Fruit fly (Drosophila melanogaster) whole organism, embryonic: ENCODE results near the gene bin.
A peak's percentile ranks its signal among the peaks of the same experiment; 100 is the strongest.

Experiments
- Asciz ChIP-seq: fragments of 200-800 bp; sonication (Bioruptor generic); optimal IDR thresholded peaks from 2 replicates; lab custom pipeline; 2017; ENCODE audit warnings: missing biosample characterization, mild to moderate bottlenecking, missing genetic modification characterization, missing genetic modification reagents
- Atf3 ChIP-seq: fragments of 200-800 bp; sonication (Bioruptor generic); optimal IDR thresholded peaks from 3 replicates; lab custom pipeline; 2016; ENCODE audit warnings: missing biosample characterization, missing genetic modification characterization
- Atf6 ChIP-seq: fragments of 200-800 bp; sonication (Bioruptor generic); IDR thresholded peaks from 2 replicates; pipeline ENCODE4 v1.3.6; 2022; ENCODE audit warnings: missing biosample characterization, missing genetic modification characterization
- Bteb2 ChIP-seq: fragments of 200-800 bp; sonication (Bioruptor generic); optimal IDR thresholded peaks from 2 replicates; lab custom pipeline; 2016; ENCODE audit warnings: missing biosample characterization, missing genetic modification characterization
- CG11093 ChIP-seq: fragments of 200-800 bp; sonication (Bioruptor generic); IDR thresholded peaks from 3 replicates; pipeline ENCODE4 v1.3.6; 2022; ENCODE audit warnings: missing biosample characterization, missing genetic modification characterization
- CG12942 ChIP-seq: fragments of 200-800 bp; sonication (Bioruptor generic); optimal IDR thresholded peaks from 3 replicates; lab custom pipeline; 2016; ENCODE audit warnings: missing biosample characterization, missing genetic modification characterization
- CG14710 ChIP-seq: fragments of 200-800 bp; sonication (Bioruptor generic); optimal IDR thresholded peaks from 3 replicates; lab custom pipeline; 2019; ENCODE audit warnings: missing biosample characterization, mild to moderate bottlenecking, missing genetic modification characterization, moderate library complexity
- CG16813 ChIP-seq: fragments of 200-800 bp; sonication (Bioruptor generic); IDR thresholded peaks from 3 replicates; pipeline ENCODE4 v1.3.6; 2022; ENCODE audit warnings: missing biosample characterization, missing genetic modification characterization; ENCODE audit not compliant: partially characterized antibody
- CG17328 ChIP-seq: fragments of 200-800 bp; sonication (Bioruptor generic); IDR thresholded peaks from 2 replicates; pipeline ENCODE4 v1.3.6; 2022; ENCODE audit warnings: missing biosample characterization, missing genetic modification characterization
- CG18262 ChIP-seq: fragments of 200-800 bp; optimal IDR thresholded peaks from 3 replicates; lab custom pipeline; 2019; ENCODE audit warnings: missing biosample characterization, mild to moderate bottlenecking, missing genetic modification characterization, moderate library complexity
- CG30431 ChIP-seq: fragments of 200-800 bp; sonication (Bioruptor generic); optimal IDR thresholded peaks from 2 replicates; lab custom pipeline; 2017; ENCODE audit warnings: missing biosample characterization, missing genetic modification characterization
- CG32772 ChIP-seq: fragments of 200-800 bp; sonication (Bioruptor generic); IDR thresholded peaks from 2 replicates; pipeline ENCODE4 v1.3.6; 2022; ENCODE audit warnings: missing biosample characterization, missing genetic modification characterization
- CG34224 ChIP-seq: fragments of 200-800 bp; sonication (Bioruptor generic); IDR thresholded peaks from 3 replicates; pipeline ENCODE4 v1.3.6; 2022; ENCODE audit warnings: missing biosample characterization, missing genetic modification characterization; ENCODE audit not compliant: partially characterized antibody
- CG3838 ChIP-seq: fragments of 200-800 bp; sonication (Bioruptor generic); optimal IDR thresholded peaks from 3 replicates; lab custom pipeline; 2016; ENCODE audit warnings: missing biosample characterization, missing genetic modification characterization
- CG4404 ChIP-seq: fragments of 200-800 bp; sonication (Bioruptor generic); IDR thresholded peaks from 2 replicates; pipeline ENCODE4 v1.3.6; 2022; ENCODE audit warnings: missing biosample characterization, missing genetic modification characterization
- CG5180 ChIP-seq: fragments of 200-800 bp; sonication (Bioruptor generic); optimal IDR thresholded peaks from 3 replicates; lab custom pipeline; 2017; ENCODE audit warnings: missing biosample characterization, missing genetic modification characterization, mild to moderate bottlenecking, moderate library complexity, missing genetic modification reagents
- CG7372 ChIP-seq: fragments of 200-800 bp; sonication (Bioruptor generic); IDR thresholded peaks from 2 replicates; pipeline ENCODE4 v1.3.6; 2022; ENCODE audit warnings: missing biosample characterization, missing genetic modification characterization
- Dbx ChIP-seq: fragments of 200-800 bp; sonication (Bioruptor generic); IDR thresholded peaks from 3 replicates; pipeline ENCODE4 v1.3.6; 2022; ENCODE audit warnings: missing biosample characterization, missing genetic modification characterization
- Deaf1 ChIP-seq: fragments of 200-800 bp; optimal IDR thresholded peaks from 3 replicates; lab custom pipeline; 2019; ENCODE audit warnings: missing biosample characterization, mild to moderate bottlenecking, missing genetic modification characterization, moderate library complexity
- Dfd ChIP-seq, 2 experiments: fragments of >200 bp; optimal IDR thresholded peaks; 2 replicates each; lab custom pipeline; 2017; ENCODE audit warnings: missing biosample characterization in 2 of 2, missing genetic modification characterization in 2 of 2
- Dip3 ChIP-seq: fragments of 200-800 bp; sonication (Bioruptor generic); optimal IDR thresholded peaks from 3 replicates; lab custom pipeline; 2016; ENCODE audit warnings: missing biosample characterization, missing genetic modification characterization
- Dp ChIP-seq: fragments of 200-800 bp; sonication (Bioruptor generic); optimal IDR thresholded peaks from 2 replicates; lab custom pipeline; 2018; ENCODE audit warnings: missing biosample characterization, mild to moderate bottlenecking, missing genetic modification characterization, moderate library complexity
- Ets65A ChIP-seq: fragments of 200-800 bp; sonication (Bioruptor generic); peaks from one replicate; lab custom pipeline; 2016; ENCODE audit warnings: missing biosample characterization, missing genetic modification characterization
- Fer2 ChIP-seq: fragments of 200-800 bp; sonication (Bioruptor generic); optimal IDR thresholded peaks from 2 replicates; lab custom pipeline; 2018; ENCODE audit warnings: missing biosample characterization, mild to moderate bottlenecking, missing genetic modification characterization, moderate library complexity
- Fer3 ChIP-seq: fragments of 200-800 bp; sonication (Bioruptor generic); optimal IDR thresholded peaks from 2 replicates; lab custom pipeline; 2018; ENCODE audit warnings: missing biosample characterization, mild to moderate bottlenecking, missing genetic modification characterization, moderate library complexity
- HLHmδ ChIP-seq: fragments of 200-800 bp; sonication (Bioruptor generic); optimal IDR thresholded peaks from 2 replicates; lab custom pipeline; 2018; ENCODE audit warnings: missing biosample characterization, mild to moderate bottlenecking, missing genetic modification characterization, moderate library complexity
- Hand ChIP-seq: fragments of 200-800 bp; sonication (Bioruptor generic); optimal IDR thresholded peaks from 2 replicates; lab custom pipeline; 2017; ENCODE audit warnings: mild to moderate bottlenecking, missing biosample characterization, missing genetic modification reagents, missing genetic modification characterization
- Mes4 ChIP-seq: fragments of 200-800 bp; sonication (Bioruptor generic); optimal IDR thresholded peaks from 2 replicates; lab custom pipeline; 2016; ENCODE audit warnings: missing biosample characterization, missing genetic modification characterization
- Neu2 ChIP-seq: fragments of 200-800 bp; sonication (Bioruptor generic); optimal IDR thresholded peaks from 3 replicates; lab custom pipeline; 2016; ENCODE audit warnings: missing biosample characterization, missing genetic modification characterization, borderline replicate concordance
- Rfx ChIP-seq: fragments of 200-800 bp; sonication (Bioruptor generic); IDR thresholded peaks from 2 replicates; pipeline ENCODE4 v1.3.6; 2022; ENCODE audit warnings: missing biosample characterization, missing genetic modification characterization
- Spps ChIP-seq: fragments of 200-800 bp; sonication (Bioruptor generic); optimal IDR thresholded peaks from 2 replicates; lab custom pipeline; 2018; ENCODE audit warnings: missing biosample characterization, mild to moderate bottlenecking, missing genetic modification characterization
- Sry-β ChIP-seq: fragments of 200-800 bp; sonication (Bioruptor generic); optimal IDR thresholded peaks from 2 replicates; lab custom pipeline; 2018; ENCODE audit warnings: missing biosample characterization, mild to moderate bottlenecking, missing genetic modification characterization, moderate library complexity
- Taf1 ChIP-seq: fragments of 200-800 bp; sonication (Bioruptor generic); IDR thresholded peaks from 2 replicates; pipeline ENCODE4 v1.3.6; 2022; ENCODE audit warnings: missing biosample characterization, missing genetic modification characterization
- Trl ChIP-seq, 3 experiments: fragments of >200 bp in 2 of 3; fragments of 200-800 bp in 1 of 3; sonication (Bioruptor generic) in 1 of 3; optimal IDR thresholded peaks; 2 replicates in 1 of 3; 3 replicates in 2 of 3; lab custom pipeline; 2016 to 2017; ENCODE audit warnings: missing biosample characterization in 1 of 3, missing genetic modification characterization in 1 of 3
- Xbp1 ChIP-seq: fragments of 200-800 bp; sonication (Bioruptor generic); optimal IDR thresholded peaks from 3 replicates; lab custom pipeline; 2016; ENCODE audit warnings: missing biosample characterization, mild to moderate bottlenecking, missing genetic modification characterization
- al ChIP-seq: fragments of 200-800 bp; sonication (Bioruptor generic); IDR thresholded peaks from 2 replicates; pipeline ENCODE4 v1.3.6; 2022; ENCODE audit warnings: missing biosample characterization, missing genetic modification characterization
- ara ChIP-seq: fragments of 200-800 bp; sonication (Bioruptor generic); IDR thresholded peaks from 2 replicates; pipeline ENCODE4 v1.3.6; 2022; ENCODE audit warnings: missing biosample characterization, missing genetic modification characterization
- bigmax ChIP-seq: fragments of 200-800 bp; sonication (Bioruptor generic); optimal IDR thresholded peaks from 2 replicates; lab custom pipeline; 2018; ENCODE audit warnings: missing biosample characterization, mild to moderate bottlenecking, missing genetic modification characterization
- chn ChIP-seq: fragments of 200-800 bp; sonication (Bioruptor generic); optimal IDR thresholded peaks from 2 replicates; lab custom pipeline; 2016; ENCODE audit warnings: missing biosample characterization, missing genetic modification characterization
- danr ChIP-seq: fragments of 200-800 bp; sonication (Bioruptor generic); IDR thresholded peaks from 2 replicates; pipeline ENCODE4 v1.3.6; 2022; ENCODE audit warnings: missing biosample characterization, missing genetic modification characterization
- ftz-f1 ChIP-seq: fragments of 200-800 bp; sonication (Bioruptor generic); optimal IDR thresholded peaks from 2 replicates; lab custom pipeline; 2016; ENCODE audit warnings: missing biosample characterization, missing genetic modification characterization
- gt ChIP-seq: fragments of 200-800 bp; sonication (Bioruptor generic); IDR thresholded peaks from 2 replicates; pipeline ENCODE4 v1.3.6; 2022; ENCODE audit warnings: missing biosample characterization, missing genetic modification characterization
- jumu ChIP-seq: fragments of 200-800 bp; sonication (Bioruptor generic); optimal IDR thresholded peaks from 3 replicates; lab custom pipeline; 2016; ENCODE audit warnings: missing biosample characterization, missing genetic modification characterization
- klu ChIP-seq: fragments of 200-800 bp; sonication (Bioruptor generic); IDR thresholded peaks from 2 replicates; pipeline ENCODE4 v1.3.6; 2022; ENCODE audit warnings: missing biosample characterization, missing genetic modification characterization
- mirr ChIP-seq: fragments of 200-800 bp; sonication (Bioruptor generic); optimal IDR thresholded peaks from 3 replicates; lab custom pipeline; 2018; ENCODE audit warnings: missing biosample characterization, mild to moderate bottlenecking, missing genetic modification characterization
- pb ChIP-seq: fragments of 200-800 bp; sonication (Bioruptor generic); optimal IDR thresholded peaks from 3 replicates; lab custom pipeline; 2016; ENCODE audit warnings: missing biosample characterization, missing genetic modification characterization
- salm ChIP-seq: fragments of 200-800 bp; sonication (Bioruptor generic); optimal IDR thresholded peaks from 2 replicates; lab custom pipeline; 2018; ENCODE audit warnings: missing biosample characterization, mild to moderate bottlenecking, missing genetic modification characterization
- sima ChIP-seq: fragments of 200-800 bp; sonication (Bioruptor generic); optimal IDR thresholded peaks from 2 replicates; lab custom pipeline; 2016; ENCODE audit warnings: missing biosample characterization, missing genetic modification characterization
- slbo ChIP-seq: fragments of 200-800 bp; sonication (Bioruptor generic); IDR thresholded peaks from 2 replicates; pipeline ENCODE4 v1.3.6; 2022; ENCODE audit warnings: missing biosample characterization, missing genetic modification characterization
- tgo ChIP-seq: fragments of 200-800 bp; sonication (Bioruptor generic); IDR thresholded peaks from 3 replicates; pipeline ENCODE4 v1.3.6; 2022; ENCODE audit warnings: missing biosample characterization, missing genetic modification characterization
- vfl ChIP-seq: fragments of 200-800 bp; sonication (Bioruptor generic); optimal IDR thresholded peaks from 2 replicates; lab custom pipeline; 2016; ENCODE audit warnings: missing biosample characterization, missing genetic modification characterization
- wdn ChIP-seq: fragments of 200-800 bp; sonication (Bioruptor generic); IDR thresholded peaks from 2 replicates; pipeline ENCODE4 v1.3.6; 2022; ENCODE audit warnings: missing biosample characterization, missing genetic modification characterization

The bin gene

dm6 chr3L:6977391-6977790, 13.0 kb upstream of the bin start (continued):
- TF ChIP-seq Dbx (no peak), klu (GFP tag; lab: Robert Waterston, UW) (no peak), pb (no peak), CG7372 (GFP tag; lab: Robert Waterston, UW) (no peak), CG32772 (GFP tag; lab: Robert Waterston, UW) (0 out of 2 replicates have a peak, but pooled peaks have one; percentile 24), Asciz (peak; percentile 61), Fer2 (tag; lab: Kevin White, UChicago) (no peak), Bteb2 (GFP tag; lab: Kevin White, UChicago) (no peak), bigmax (GFP tag; lab: Kevin White, UChicago) (no peak), ara (GFP tag; lab: Robert Waterston, UW) (peak; percentile 35; the same call in 1 of the 2 replicates), Deaf1 (tag; lab: Kevin White, UChicago) (no peak), CG16813 (no peak), Atf3 (no peak), Trl (optimal IDR thresholded peaks at IDR 0.05; lab: Kevin White, UChicago) (no peak), Trl (GFP tag; optimal IDR thresholded peaks at IDR 0.05; lab: Kevin White, UChicago) (no peak), al (GFP tag; lab: Robert Waterston, UW) (no peak), CG34224 (GFP tag; lab: Robert Waterston, UW) (no peak), CG12942 (GFP tag; lab: Kevin White, UChicago) (peak; percentile 2), salm (tag; lab: Kevin White, UChicago) (no peak), Ets65A (no peak), Mes4 (GFP tag; lab: Kevin White, UChicago) (no peak), tgo (GFP tag; lab: Robert Waterston, UW) (peak; percentile 62), Dp (GFP tag; lab: Kevin White, UChicago) (no peak), CG5180 (GFP tag; lab: Kevin White, UChicago) (peak; percentile 36), slbo (GFP tag; lab: Robert Waterston, UW) (peak; percentile 67), Xbp1 (peak; percentile 60), sima (no peak), gt (GFP tag; lab: Robert Waterston, UW) (no peak), CG18262 (peak; percentile 68), CG4404 (GFP tag; lab: Robert Waterston, UW) (0 out of 2 replicates have a peak, but pooled peaks have one; percentile 29), Taf1 (GFP tag; lab: Robert Waterston, UW) (no peak), HLHmδ (GFP tag; lab: Kevin White, UChicago) (no peak), Hand (GFP tag; lab: Kevin White, UChicago) (no peak), Neu2 (GFP tag; lab: Kevin White, UChicago) (no peak), Atf6 (GFP tag; lab: Robert Waterston, UW) (no peak), Sry-β (GFP tag; lab: Kevin White, UChicago) (no peak), jumu (GFP tag; lab: Kevin White, UChicago) (no peak), Spps (tag; lab: Kevin White, UChicago) (peak; percentile 33), Rfx (peak; percentile 46), CG11093 (GFP tag; lab: Robert Waterston, UW) (peak; percentile 33; the same call in 1 of the 3 replicates), vfl (GFP tag; lab: Kevin White, UChicago) (no peak), CG3838 (GFP tag; lab: Kevin White, UChicago) (no peak), chn (GFP tag; lab: Kevin White, UChicago) (no peak), Dip3 (GFP tag; lab: Kevin White, UChicago) (no peak), CG17328 (GFP tag; lab: Robert Waterston, UW) (peak; percentile 45; the same call in 1 of the 2 replicates), ftz-f1 (GFP tag; lab: Kevin White, UChicago) (no peak), wdn (no peak), Dfd (GFP tag; optimal IDR thresholded peaks at IDR 0.05; lab: Kevin White, UChicago) (no peak), CG30431 (GFP tag; lab: Kevin White, UChicago) (peak; percentile 23), CG14710 (tag; lab: Kevin White, UChicago) (peak; percentile 61), Fer3 (peak; percentile 31), mirr (GFP tag; lab: Kevin White, UChicago) (no peak), danr (GFP tag; lab: Robert Waterston, UW) (0 out of 2 replicates have a peak, but pooled peaks have one; percentile 18)
